Worm (Caenorhabditis elegans) whole organism, L4/young adult: ENCODE measurements around the gene T10D4.11.
"Not testable (repeated sequence)": the region's sequence is repeated elsewhere in the genome, so short reads cannot be mapped to it uniquely, and the experiment has no call there.

Experiments used
- W03F9.2 ChIP-seq: fragments of 150-350 bp; optimal IDR thresholded peaks from 2 replicates; lab custom pipeline; 2014; ENCODE audit warnings: missing biosample characterization, missing genetic modification characterization
- dao-5 ChIP-seq: sonication (generic microtip); optimal IDR thresholded peaks from 2 replicates; lab custom pipeline; 2016; ENCODE audit warnings: missing genotype, missing genetic modification characterization, moderate library complexity, missing compliant biosample characterization
- him-1 ChIP-seq: sonication (generic microtip); optimal IDR thresholded peaks from 2 replicates; lab custom pipeline; 2016; ENCODE audit warnings: missing genotype, missing genetic modification reagents, missing genetic modification characterization, missing compliant biosample characterization

T10D4.11 gene

DNA sequence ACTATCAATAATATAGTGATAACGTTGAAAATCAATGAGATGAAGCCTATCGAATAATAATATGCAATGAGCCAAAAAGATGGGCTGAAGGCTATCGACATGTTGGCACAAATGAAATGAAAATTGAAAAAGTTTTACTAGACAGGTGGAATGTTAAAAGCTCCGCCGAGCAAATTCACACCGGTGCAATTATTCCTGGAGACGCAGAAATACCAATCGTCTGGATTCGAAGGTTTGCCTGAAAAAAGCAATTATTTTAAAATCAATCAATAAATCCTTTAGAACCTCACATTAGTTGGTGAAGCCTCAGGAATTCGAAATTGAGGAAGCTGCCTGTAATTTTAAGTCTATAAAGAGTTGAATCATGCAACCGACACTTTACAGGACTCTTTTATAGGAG is 5.0 kb upstream of the T10D4.11 start, which contains the start of gene sri-32:
TSS of gene sri-32 (minus strand) at position 101 of the 400 bp plus-strand sequence.
- TF ChIP-seq dao-5 (tag; lab: Kevin White, UChicago): no peak
- TF ChIP-seq W03F9.2 (tag; lab: Kevin White, UChicago): no peak
- TF ChIP-seq him-1 (tag; lab: Kevin White, UChicago): no peak

DNA sequence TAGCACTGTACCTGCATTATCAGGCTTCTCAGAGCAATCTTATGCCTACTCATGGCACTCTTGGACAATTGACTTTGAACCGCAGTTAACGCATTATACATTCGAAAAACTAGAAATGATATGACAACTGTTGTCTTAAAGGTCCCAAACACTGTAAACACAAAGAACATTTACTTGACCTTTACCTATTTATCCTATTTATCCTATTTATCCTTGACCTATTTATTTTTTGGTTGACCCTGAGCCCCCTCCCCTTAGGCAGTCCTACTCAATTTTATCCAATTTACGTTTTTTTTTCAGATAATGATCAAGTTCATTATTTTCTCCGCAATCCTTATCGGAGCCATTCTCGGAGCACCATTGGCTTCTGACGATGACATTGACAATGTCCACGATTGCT is 2.2 kb upstream of the T10D4.11 start, which contains the start of the genes T10D4.14 and T10D4.19:
TSS of gene T10D4.14 (minus strand) at position 101 of the 400 bp plus-strand sequence.
TSS of gene T10D4.19 (plus strand) at position 304 of the 400 bp plus-strand sequence.
- TF ChIP-seq him-1 (tag; lab: Kevin White, UChicago): no peak
- TF ChIP-seq dao-5 (tag; lab: Kevin White, UChicago): no peak
- TF ChIP-seq W03F9.2 (tag; lab: Kevin White, UChicago): no peak

DNA sequence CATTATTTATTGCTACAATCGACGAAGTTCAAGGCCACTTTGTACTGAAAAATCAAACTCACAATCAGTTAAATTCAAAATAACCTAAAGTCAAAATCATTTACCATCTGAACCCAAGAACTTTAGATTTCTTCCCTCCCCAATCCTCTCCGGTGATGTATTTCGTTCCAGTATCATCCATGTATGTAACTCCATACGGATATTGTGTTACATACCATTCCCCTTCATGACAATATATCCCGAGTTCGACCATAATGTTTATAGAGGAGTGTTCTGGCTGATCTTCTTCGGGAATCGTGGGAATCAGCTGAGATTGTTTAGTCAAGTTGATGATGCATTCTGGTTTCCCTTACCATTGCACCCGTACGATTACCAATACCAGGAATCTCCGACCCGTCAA is 1.0 kb downstream of the T10D4.11 start:
- TF ChIP-seq him-1 (tag; lab: Kevin White, UChicago) (no peak), dao-5 (tag; lab: Kevin White, UChicago) (no peak), W03F9.2 (tag; lab: Kevin White, UChicago) (no peak)

DNA sequence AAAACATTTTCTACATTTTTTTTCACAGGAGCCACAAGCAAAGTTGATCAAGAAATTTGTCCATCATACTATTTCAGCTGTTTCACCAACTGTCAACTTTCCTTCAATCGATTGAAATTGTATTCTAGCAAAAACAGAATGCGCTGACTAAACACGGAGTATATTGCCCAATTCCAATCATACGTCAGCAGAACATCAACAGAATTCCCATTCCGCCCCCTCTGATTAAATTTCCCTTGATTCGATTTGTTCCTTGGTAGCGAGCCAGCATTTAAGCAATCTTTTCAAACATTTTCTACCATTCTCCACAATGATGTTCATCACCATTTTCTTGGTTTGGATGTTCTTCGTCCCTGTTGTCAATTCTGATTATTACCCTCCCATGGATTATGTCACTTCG is 3.6 kb downstream of the T10D4.11 start, which contains the start of gene T10D4.15:
TSS of gene T10D4.15 (plus strand) at position 301 of the 400 bp plus-strand sequence.
- TF ChIP-seq dao-5 (tag; lab: Kevin White, UChicago): no peak
- TF ChIP-seq W03F9.2 (tag; lab: Kevin White, UChicago): no peak
- TF ChIP-seq him-1 (tag; lab: Kevin White, UChicago): no peak

DNA sequence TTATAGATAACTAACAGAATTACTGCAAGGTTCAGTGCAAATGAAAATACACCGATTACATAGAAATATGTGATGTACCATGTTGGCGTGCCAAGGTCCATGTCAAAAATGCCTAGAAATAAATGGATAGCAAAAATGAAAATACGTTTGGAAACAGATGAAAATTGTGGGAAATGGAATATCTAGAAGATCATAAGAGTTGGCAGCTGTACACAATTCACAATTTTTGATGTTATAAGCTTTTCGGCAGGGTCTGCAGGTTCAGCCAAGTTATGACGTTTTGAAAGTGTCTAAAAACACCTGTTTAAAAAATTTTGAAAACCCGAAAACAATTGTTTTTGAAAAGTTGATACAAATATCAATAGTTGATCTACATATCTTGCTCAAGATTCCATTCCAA is 4.9 kb downstream of the T10D4.11 start, which contains the start of gene sri-43:
TSS of gene sri-43 (minus strand) at position 101 of the 400 bp plus-strand sequence.
- not testable (repeated sequence) for TF ChIP-seq W03F9.2, dao-5, him-1 (tag; lab: Kevin White, UChicago)

DNA sequence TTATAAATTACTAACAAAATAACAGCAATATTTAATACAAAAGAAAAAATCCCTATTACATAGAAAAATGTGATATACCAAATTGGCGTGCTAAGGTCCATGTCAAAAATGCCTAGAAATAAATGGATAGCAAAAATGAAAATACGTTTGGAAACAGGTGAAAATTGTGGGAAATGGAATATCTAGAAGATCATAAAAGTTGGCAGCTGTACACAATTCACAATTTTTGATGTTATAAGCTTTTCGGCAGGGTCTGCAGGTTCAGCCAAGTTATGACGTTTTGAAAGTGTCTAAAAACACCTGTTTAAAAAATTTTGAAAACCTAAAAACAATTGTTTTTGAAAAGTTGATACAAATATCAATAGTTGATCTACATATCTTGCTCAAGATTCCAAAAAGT is 6.6 kb downstream of the T10D4.11 start, which contains the start of gene sri-42:
TSS of gene sri-42 (minus strand) at position 101 of the 400 bp plus-strand sequence.
- TF ChIP-seq dao-5, him-1, W03F9.2 (tag; lab: Kevin White, UChicago): not testable (repeated sequence)

DNA sequence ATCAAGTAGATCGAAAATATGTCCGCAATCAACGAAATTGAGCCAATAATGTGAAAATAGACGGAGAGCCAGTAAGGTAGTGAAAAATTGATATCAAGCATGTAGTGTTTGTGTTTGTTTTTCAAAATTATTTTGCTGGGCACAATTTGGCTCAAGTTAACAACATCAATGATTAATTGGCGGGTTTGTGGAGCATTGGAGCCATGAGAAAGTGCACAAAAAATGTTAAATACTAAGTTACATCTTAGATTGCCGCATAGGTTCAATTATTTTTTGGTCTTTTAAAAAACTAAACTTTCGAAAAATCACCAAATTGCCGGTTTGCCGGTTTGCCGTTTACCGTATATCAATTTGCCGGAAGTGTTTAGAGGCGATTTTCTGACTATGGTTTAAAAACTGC is 11.6 kb downstream of the T10D4.11 start, which contains the start of gene sri-54:
TSS of gene sri-54 (minus strand) at position 101 of the 400 bp plus-strand sequence.
- TF ChIP-seq W03F9.2 (tag; lab: Kevin White, UChicago): no peak
- no peak for TF ChIP-seq dao-5 (tag; lab: Kevin White, UChicago)
- no peak for TF ChIP-seq him-1 (tag; lab: Kevin White, UChicago)

DNA sequence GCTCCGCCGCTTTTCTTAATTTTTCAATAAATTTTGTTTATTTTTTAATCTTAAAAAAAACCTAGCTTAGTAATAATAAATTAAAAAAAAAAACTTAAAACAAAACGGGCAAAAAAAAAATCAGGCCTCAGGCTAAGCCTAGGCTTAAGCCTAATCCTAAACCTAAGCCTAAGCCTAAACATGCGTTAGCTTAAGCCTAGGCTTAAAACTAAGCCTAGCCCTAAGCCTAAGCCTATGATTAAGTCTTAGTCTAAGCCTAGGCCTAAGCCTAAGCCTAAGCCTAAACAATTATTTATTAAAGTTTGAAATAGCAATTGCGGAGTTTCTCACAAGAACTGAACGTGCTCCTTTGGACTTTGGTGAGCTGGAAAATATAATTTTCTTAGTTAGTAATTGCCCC is 14.1 kb downstream of the T10D4.11 start:
- TF ChIP-seq W03F9.2 (tag; lab: Kevin White, UChicago) (no peak), him-1 (tag; lab: Kevin White, UChicago) (no peak), dao-5 (tag; lab: Kevin White, UChicago) (no peak)

DNA sequence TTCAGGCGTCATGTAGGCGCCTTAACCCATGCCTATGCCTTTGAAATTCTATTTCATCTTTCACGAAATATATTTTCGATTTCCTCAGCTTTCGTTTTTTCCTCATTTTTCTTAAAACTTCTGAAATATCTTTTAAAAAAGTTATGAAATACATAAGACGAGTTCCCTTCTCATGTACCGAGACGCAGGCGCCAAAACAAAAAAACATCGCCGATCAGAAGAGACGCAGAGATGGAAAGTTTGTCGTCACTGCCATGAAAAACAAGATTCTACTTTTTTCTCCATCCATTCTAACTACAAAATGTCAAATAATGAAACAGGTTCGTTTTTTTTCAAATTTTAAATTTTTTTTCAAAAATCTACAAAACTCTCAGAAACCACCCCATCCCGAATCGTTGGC is 20.4 kb downstream of the T10D4.11 start, which contains the start of gene chil-24:
TSS of gene chil-24 (plus strand) at position 156 of the 400 bp plus-strand sequence.
- TF ChIP-seq W03F9.2 (tag; lab: Kevin White, UChicago): no peak
- TF ChIP-seq dao-5 (tag; lab: Kevin White, UChicago): no peak
- TF ChIP-seq him-1 (tag; lab: Kevin White, UChicago): no peak

DNA sequence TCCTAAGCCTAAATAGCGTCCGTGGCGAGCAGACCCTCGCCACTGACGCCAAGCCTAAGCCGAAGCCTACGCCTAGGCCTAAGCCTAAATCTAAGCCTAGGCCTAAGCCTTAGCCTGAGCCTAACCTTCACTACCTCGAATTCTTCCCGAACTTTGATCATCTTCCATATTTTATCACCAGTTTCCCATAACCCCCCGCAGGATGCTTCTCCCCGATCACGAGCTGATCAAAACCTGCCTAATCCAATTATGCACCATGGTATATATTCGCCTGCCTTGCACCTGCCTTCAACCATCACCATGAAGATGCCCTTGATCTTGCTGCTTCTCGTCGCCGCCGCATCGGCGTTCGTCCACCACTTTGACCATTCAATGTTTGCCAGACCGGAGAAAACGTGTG is 22.7 kb downstream of the T10D4.11 start, which contains the start of gene ins-31:
TSS of gene ins-31 (plus strand) at position 301 of the 400 bp plus-strand sequence.
- TF ChIP-seq dao-5, him-1, W03F9.2 (tag; lab: Kevin White, UChicago): not testable (repeated sequence)

DNA sequence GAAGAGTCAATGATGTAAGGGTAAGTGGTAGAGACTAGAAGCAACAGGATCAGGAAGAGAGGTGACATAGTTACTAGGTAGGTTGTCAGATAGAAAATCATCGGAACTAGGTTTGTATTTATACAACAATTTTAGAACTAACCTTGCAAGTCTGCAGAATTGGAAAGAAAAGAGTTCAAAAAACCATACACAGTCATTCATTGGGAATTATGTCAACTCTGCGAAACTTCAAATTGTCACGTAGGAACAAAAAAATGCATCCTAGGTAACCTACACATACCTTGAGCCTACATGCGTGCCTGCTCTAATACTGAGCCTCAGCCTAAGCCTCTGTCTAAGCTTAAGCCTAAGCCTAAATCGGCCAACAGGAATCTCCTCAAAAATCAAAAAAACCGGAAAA is 23.1 kb downstream of the T10D4.11 start, which contains the start of gene ins-19:
TSS of gene ins-19 (minus strand) at position 101 of the 400 bp plus-strand sequence.
- no peak for TF ChIP-seq W03F9.2 (tag; lab: Kevin White, UChicago)
- no peak for TF ChIP-seq him-1 (tag; lab: Kevin White, UChicago)
- no peak for TF ChIP-seq dao-5 (tag; lab: Kevin White, UChicago)

DNA sequence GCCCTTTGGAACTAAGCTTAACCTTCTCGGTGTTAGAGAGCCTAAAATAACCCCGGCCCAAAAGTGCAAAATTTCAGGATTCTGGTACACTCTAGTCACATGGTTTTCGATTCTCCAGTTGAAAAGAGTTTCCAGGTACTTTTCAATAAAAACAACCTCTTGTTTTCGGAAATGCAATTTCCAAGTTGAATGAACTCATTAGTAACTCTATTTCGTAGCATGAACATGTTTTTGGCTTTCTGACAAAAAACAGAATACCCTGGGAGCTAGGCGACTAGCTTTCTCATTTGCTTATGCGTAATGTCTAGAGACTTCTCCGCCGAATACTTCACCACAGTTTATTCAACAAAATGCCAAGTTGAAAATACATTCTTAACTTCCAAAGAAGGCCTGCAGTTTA is 26.2 kb downstream of the T10D4.11 start, which contains the start of gene srh-71:
TSS of gene srh-71 (plus strand) at position 301 of the 400 bp plus-strand sequence.
- TF ChIP-seq W03F9.2 (tag; lab: Kevin White, UChicago) (no peak), him-1 (tag; lab: Kevin White, UChicago) (no peak), dao-5 (tag; lab: Kevin White, UChicago) (no peak)

DNA sequence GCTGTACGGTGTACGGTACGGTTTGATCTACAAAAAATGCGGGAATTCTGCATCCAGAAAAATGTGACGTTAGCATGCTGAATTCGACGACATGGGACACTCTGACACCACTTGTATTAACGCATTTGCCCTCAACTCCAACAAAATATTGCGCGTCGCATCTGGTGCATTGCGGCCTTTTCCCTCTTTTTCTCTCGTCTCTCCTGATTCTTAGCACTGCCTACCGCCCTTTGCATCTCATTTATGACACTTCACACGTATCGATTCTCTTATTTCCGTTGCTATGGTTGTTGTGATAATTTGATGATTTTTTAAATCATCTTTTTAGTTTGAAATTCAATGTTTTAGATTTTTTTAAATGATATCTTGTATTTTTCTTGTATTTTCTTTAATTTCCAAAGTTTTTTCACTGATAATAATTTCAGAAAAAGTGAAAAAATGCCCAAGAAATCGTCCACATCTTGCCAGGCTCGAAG is 30.5 kb downstream of the T10D4.11 start, which contains the start of gene T10D4.6:
TSS of gene T10D4.6 (plus strand) at position 426 of the 476 bp plus-strand sequence.
- no peak for TF ChIP-seq him-1 (tag; lab: Kevin White, UChicago)
- no peak for TF ChIP-seq W03F9.2 (tag; lab: Kevin White, UChicago)
- TF ChIP-seq dao-5 (tag; lab: Kevin White, UChicago): no peak
